Fruit fly (Drosophila melanogaster): ENCODE results near the gene spel1.

DNA sequence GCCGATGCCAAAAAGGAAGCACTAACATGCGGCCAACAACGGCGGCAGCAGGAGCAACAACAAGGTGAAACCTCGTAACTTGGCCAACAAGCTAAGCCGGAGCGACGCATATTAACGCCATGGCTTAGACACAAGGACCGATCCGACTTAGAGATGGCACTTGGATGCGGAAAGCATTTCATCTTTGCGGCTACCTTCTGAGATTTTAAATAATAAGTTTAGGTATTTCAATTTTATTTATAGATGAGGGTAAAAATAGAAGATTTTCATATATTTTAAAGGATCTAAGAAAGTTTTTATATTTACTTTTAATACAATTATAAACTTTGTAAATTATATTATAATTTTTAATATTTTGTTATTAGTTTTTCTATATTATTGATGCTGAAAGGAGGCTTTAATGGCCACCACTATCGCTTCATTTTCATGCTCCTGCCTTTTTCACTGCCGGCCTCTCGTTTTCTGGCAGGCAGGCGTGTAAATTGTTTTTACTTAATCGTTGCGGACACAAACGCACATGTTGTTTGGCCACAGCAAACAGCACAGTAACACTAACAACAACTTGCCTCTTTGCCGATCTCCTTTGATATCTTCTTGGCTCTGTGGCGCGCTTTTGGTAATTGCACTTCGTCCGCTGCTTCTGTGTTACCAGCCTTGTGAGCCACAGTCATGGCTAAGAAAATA, 4.9 kb downstream of the spel1 start:
- TF ChIP-seq Ets96B (tag; optimal IDR thresholded peaks at IDR 0.05) (peak; percentile 42), Blimp-1 (GFP tag; optimal IDR thresholded peaks at IDR 0.05) (no peak), eg (GFP tag; IDR thresholded peaks at IDR 0.05) (peak; percentile 80), Lpt (GFP tag; optimal IDR thresholded peaks at IDR 0.05) (no peak), Hr39 (GFP tag; optimal IDR thresholded peaks at IDR 0.05) (no peak), CG16779 (tag; optimal IDR thresholded peaks at IDR 0.05) (peak; percentile 6), Sox102F (GFP tag; optimal IDR thresholded peaks at IDR 0.05) (peak; percentile 31), CG7368 (GFP tag; optimal IDR thresholded peaks at IDR 0.05) (no peak), Met (GFP tag; optimal IDR thresholded peaks at IDR 0.05) (peak; percentile 53), cyc (GFP tag; optimal IDR thresholded peaks at IDR 0.05) (no peak), dac (GFP tag; optimal IDR thresholded peaks at IDR 0.05) (peak; percentile 13), fd85E (GFP tag; optimal IDR thresholded peaks at IDR 0.05) (no peak), Hr38 (GFP tag; optimal IDR thresholded peaks at IDR 0.05) (no peak)

All from whole organism, prepupa.